Fruit fly (Drosophila melanogaster): Measurements from ENCODE around the gene CG42814.

Gene CG42814

dm6 chr3R:27197581-27197980 lies 31.7 kb downstream of the CG42814 start (continued):
- TF ChIP-seq fd85E (GFP tag; optimal IDR thresholded peaks at IDR 0.05) (no peak), svp (GFP tag) (peak; percentile 73), spab (GFP tag; optimal IDR thresholded peaks at IDR 0.05) (peak; percentile 40), Hr4 (GFP tag; optimal IDR thresholded peaks at IDR 0.05) (peak; percentile 27), Eip93F (GFP tag; optimal IDR thresholded peaks at IDR 0.05) (no peak), CG8632 (GFP tag; optimal IDR thresholded peaks at IDR 0.05) (no peak), Ets21C (GFP tag; optimal IDR thresholded peaks at IDR 0.05) (no peak), Met (GFP tag; optimal IDR thresholded peaks at IDR 0.05) (no peak), cyc (GFP tag; optimal IDR thresholded peaks at IDR 0.05) (no peak), CG4318 (GFP tag; optimal IDR thresholded peaks at IDR 0.05) (no peak), CG11762 (GFP tag; optimal IDR thresholded peaks at IDR 0.05; ENCODE audit: insufficient read depth) (no peak), CG6792 (GFP tag; optimal IDR thresholded peaks at IDR 0.05) (no peak), CG3919 (GFP tag; optimal IDR thresholded peaks at IDR 0.05) (peak; percentile 63), CG6808 (GFP tag; optimal IDR thresholded peaks at IDR 0.05) (peak; percentile 52), dac (GFP tag; optimal IDR thresholded peaks at IDR 0.05) (no peak), CG34406 (GFP tag; optimal IDR thresholded peaks at IDR 0.05) (peak; percentile 14), salr (GFP tag; optimal IDR thresholded peaks at IDR 0.05) (peak in 1 of 2 experiments; percentile 14), topi (GFP tag; optimal IDR thresholded peaks at IDR 0.05) (peak; percentile 26), CG11294 (GFP tag; IDR thresholded peaks at IDR 0.05) (no peak), fkh (GFP tag; optimal IDR thresholded peaks at IDR 0.05) (no peak), pdm3 (GFP tag; optimal IDR thresholded peaks at IDR 0.05) (peak; percentile 24), CG11902 (GFP tag; optimal IDR thresholded peaks at IDR 0.05) (no peak), acj6 (GFP tag; optimal IDR thresholded peaks at IDR 0.05) (peak; percentile 44), CG32006 (GFP tag; optimal IDR thresholded peaks at IDR 0.05) (peak; percentile 4), vri (GFP tag; optimal IDR thresholded peaks at IDR 0.05) (no peak), Smox (GFP tag; optimal IDR thresholded peaks at IDR 0.05) (peak; percentile 10), CG6854 (GFP tag; optimal IDR thresholded peaks at IDR 0.05) (no peak), CG31627 (GFP tag; optimal IDR thresholded peaks at IDR 0.05) (no peak), CG10669 (GFP tag; optimal IDR thresholded peaks at IDR 0.05) (peak; percentile 40)

DNA sequence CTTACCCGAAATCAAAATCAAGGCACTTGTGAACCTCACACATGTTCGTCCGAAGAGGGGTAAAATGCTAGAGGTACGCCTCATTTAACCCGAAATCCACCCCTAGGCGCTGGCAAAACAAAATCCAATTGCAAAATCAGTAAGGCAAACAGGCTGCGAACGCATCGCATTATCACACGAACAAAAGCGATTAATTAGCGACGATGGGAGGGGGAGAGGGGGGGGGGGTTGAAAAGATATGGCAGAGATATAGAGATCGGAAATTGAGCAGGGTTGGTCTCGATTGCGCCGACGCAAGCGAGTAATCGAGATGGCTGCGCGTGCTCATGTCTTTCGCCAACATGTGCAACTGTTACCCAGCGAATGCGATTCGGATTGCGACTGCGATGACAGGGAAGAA lies 32.4 kb downstream of the CG42814 start:
- TF ChIP-seq CG11902 (GFP tag; optimal IDR thresholded peaks at IDR 0.05) (no peak), CG34406 (GFP tag; optimal IDR thresholded peaks at IDR 0.05) (no peak), eg (GFP tag; IDR thresholded peaks at IDR 0.05) (no peak), fd85E (GFP tag; optimal IDR thresholded peaks at IDR 0.05) (no peak), CG1621 (tag; optimal IDR thresholded peaks at IDR 0.05) (no peak)

DNA sequence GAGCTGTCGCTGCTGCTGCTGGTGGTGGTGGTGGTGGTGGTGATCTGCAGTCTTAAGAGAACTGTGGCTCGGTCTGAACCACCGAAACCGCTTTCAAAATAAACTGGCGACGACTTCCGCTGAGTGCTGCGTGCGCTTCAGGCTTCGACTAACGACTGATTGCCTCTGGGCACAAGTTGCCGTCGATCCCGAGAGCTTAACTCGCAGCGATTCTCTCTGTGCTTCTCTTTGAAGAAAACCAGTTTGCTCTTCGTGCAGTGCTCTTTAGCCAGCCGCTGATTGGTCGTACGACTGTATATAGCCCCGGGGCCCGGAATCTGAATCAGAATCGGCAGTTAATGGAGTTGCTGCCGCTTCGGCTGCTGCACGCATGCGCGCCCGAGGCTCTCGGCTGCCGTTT lies 35.2 kb downstream of the CG42814 start, which contains the start of gene Ser:
TSS of gene Ser (minus strand) at position 162 of the 400 bp plus-strand sequence.
- TF ChIP-seq CG6854 (GFP tag; optimal IDR thresholded peaks at IDR 0.05) (peak; percentile 57), CG16779 (tag; optimal IDR thresholded peaks at IDR 0.05) (peak; percentile 47), topi (GFP tag; optimal IDR thresholded peaks at IDR 0.05) (no peak), CG8119 (GFP tag; IDR thresholded peaks at IDR 0.05) (0 out of 3 replicates have a peak, but pooled peaks have one; percentile 34), Ets96B (tag; optimal IDR thresholded peaks at IDR 0.05) (no peak), CG7368 (GFP tag; optimal IDR thresholded peaks at IDR 0.05) (peak; percentile 18), CG6808 (GFP tag; optimal IDR thresholded peaks at IDR 0.05) (peak; percentile 49), CG4318 (GFP tag; optimal IDR thresholded peaks at IDR 0.05) (no peak), CG1621 (tag; optimal IDR thresholded peaks at IDR 0.05) (peak; percentile 55), ss (GFP tag; optimal IDR thresholded peaks at IDR 0.05) (peak; percentile 22 to 86), svp (GFP tag) (peak; percentile 63), Ets21C (GFP tag; optimal IDR thresholded peaks at IDR 0.05) (no peak), eg (GFP tag; IDR thresholded peaks at IDR 0.05) (peak; percentile 46; the same call in 1 of the 3 replicates), CG9139 (GFP tag; optimal IDR thresholded peaks at IDR 0.05) (peak; percentile 15), Eip78C (GFP tag) (peak; percentile 50), dsx (GFP tag; optimal IDR thresholded peaks at IDR 0.05; ENCODE audit: poor library complexity, severe bottlenecking) (peak; percentile 40)
